Worm (Caenorhabditis elegans): ENCODE measurements around the gene dct-8.

- TF ChIP-seq aly-2 (tag; optimal IDR thresholded peaks at IDR 0.05) (no peak), nhr-11 (tag; optimal IDR thresholded peaks at IDR 0.05) (no peak), jun-1 (tag; optimal IDR thresholded peaks at IDR 0.05) (no peak), nhr-43 (tag; optimal IDR thresholded peaks at IDR 0.05; ENCODE audit: poor library complexity, severe bottlenecking) (no peak)
These were observed 16.5 kb upstream of the dct-8 start, which contains the start of gene F37C4.6 for ce11 chrIV:3878283-3878938.
